Worm (Caenorhabditis elegans) whole organism, L1 larva: Measurements from ENCODE around the gene K09F6.6.

ENCODE experiments used
- C04F5.9 ChIP-seq: sonication (generic microtip); optimal IDR thresholded peaks from 2 replicates; lab custom pipeline; 2016; ENCODE audit warnings: missing genetic modification characterization, missing compliant biosample characterization
- F16B12.6 ChIP-seq: fragments of 150-350 bp; optimal IDR thresholded peaks from 2 replicates; lab custom pipeline; 2014; ENCODE audit warnings: missing biosample characterization, missing genetic modification characterization
- Y116A8C.19 ChIP-seq: sonication (generic microtip); optimal IDR thresholded peaks from 2 replicates; lab custom pipeline; 2016; ENCODE audit warnings: missing compliant biosample characterization, missing genetic modification characterization, borderline replicate concordance
- aha-1 ChIP-seq: fragments of 150-350 bp; optimal IDR thresholded peaks from 2 replicates; lab custom pipeline; 2014; ENCODE audit warnings: missing biosample characterization, missing genetic modification characterization
- aly-2 ChIP-seq: fragments of 150-350 bp; optimal IDR thresholded peaks from 2 replicates; lab custom pipeline; 2014; ENCODE audit warnings: missing biosample characterization, missing genetic modification characterization
- ceh-8 ChIP-seq: fragments of 200-800 bp; sonication (Bioruptor generic); optimal IDR thresholded peaks from 2 replicates; lab custom pipeline; 2018; ENCODE audit warnings: mild to moderate bottlenecking, missing genetic modification characterization, moderate library complexity, missing compliant biosample characterization
- ceh-90 ChIP-seq: sonication (generic microtip); optimal IDR thresholded peaks from 2 replicates; lab custom pipeline; 2016; ENCODE audit warnings: missing genetic modification characterization, missing compliant biosample characterization
- ces-1 ChIP-seq: fragments of 150-350 bp; optimal IDR thresholded peaks from 2 replicates; lab custom pipeline; 2014; ENCODE audit warnings: missing biosample characterization, missing genetic modification reagents, missing genetic modification characterization
- efl-1 ChIP-seq, 4 experiments: fragments of 150-350 bp; optimal IDR thresholded peaks in 3 of 4; peaks in 1 of 4; 1 replicate in 1 of 4; 2 replicates in 3 of 4; lab custom pipeline; 2014; ENCODE audit warnings: missing biosample characterization in 2 of 4, missing genetic modification characterization in 2 of 4, missing genetic modification reagents in 2 of 4
- egl-13 ChIP-seq: sonication (generic microtip); optimal IDR thresholded peaks from 2 replicates; lab custom pipeline; 2016; ENCODE audit warnings: missing genotype, missing genetic modification reagents, missing genetic modification characterization, missing compliant biosample characterization
- elt-2 ChIP-seq: sonication (generic microtip); optimal IDR thresholded peaks from 2 replicates; lab custom pipeline; 2016; ENCODE audit warnings: missing genetic modification characterization, mild to moderate bottlenecking, inconsistent platforms, missing compliant biosample characterization, missing genetic modification reagents
- fkh-4 ChIP-seq: sonication (generic microtip); optimal IDR thresholded peaks from 2 replicates; lab custom pipeline; 2016; ENCODE audit warnings: missing compliant biosample characterization, missing genetic modification characterization, borderline replicate concordance
- grh-1 ChIP-seq: fragments of 200-800 bp; sonication (Bioruptor generic); IDR thresholded peaks from 2 replicates; pipeline ENCODE4 v1.3.6; 2022; ENCODE audit warnings: missing genetic modification reagents, missing genetic modification characterization, missing compliant biosample characterization
- hpl-2 ChIP-seq: fragments of 150-350 bp; optimal IDR thresholded peaks from 2 replicates; lab custom pipeline; 2014; ENCODE audit warnings: missing biosample characterization, missing genetic modification reagents, missing genetic modification characterization
- irx-1 ChIP-seq: sonication (generic microtip); optimal IDR thresholded peaks from 2 replicates; lab custom pipeline; 2016; ENCODE audit warnings: missing genetic modification characterization, missing compliant biosample characterization
- lin-15B ChIP-seq: fragments of 150-350 bp; sonication (generic microtip); optimal IDR thresholded peaks from 3 replicates; lab custom pipeline; 2014; ENCODE audit warnings: missing biosample characterization, missing genetic modification characterization
- lin-39 ChIP-seq: fragments of 150-350 bp; optimal IDR thresholded peaks from 2 replicates; lab custom pipeline; 2014; ENCODE audit warnings: missing biosample characterization, missing genetic modification reagents, missing genetic modification characterization
- mef-2 ChIP-seq: fragments of 150-350 bp; optimal IDR thresholded peaks from 2 replicates; lab custom pipeline; 2014; ENCODE audit warnings: missing biosample characterization, missing genetic modification characterization
- nhr-19 ChIP-seq: fragments of 200-800 bp; sonication (Bioruptor generic); conservative IDR thresholded peaks from 2 replicates; pipeline ENCODE4 v1.3.6; 2022; ENCODE audit warnings: missing genetic modification characterization, missing compliant biosample characterization
- nhr-237 ChIP-seq: fragments of 150-350 bp; optimal IDR thresholded peaks from 2 replicates; lab custom pipeline; 2014; ENCODE audit warnings: missing biosample characterization, missing genetic modification characterization
- nhr-76 ChIP-seq: sonication (generic microtip); optimal IDR thresholded peaks from 2 replicates; lab custom pipeline; 2017; ENCODE audit warnings: missing biosample characterization, missing genetic modification characterization
- nhr-85 ChIP-seq: sonication (generic microtip); peaks from one replicate; lab custom pipeline; 2016; ENCODE audit warnings: missing genetic modification characterization, inconsistent platforms, missing compliant biosample characterization
- nhr-90 ChIP-seq: sonication (generic microtip); optimal IDR thresholded peaks from 2 replicates; lab custom pipeline; 2016; ENCODE audit warnings: mild to moderate bottlenecking, missing genetic modification characterization, missing compliant biosample characterization; ENCODE audit not compliant: poor library complexity
- pag-3 ChIP-seq: sonication (generic microtip); optimal IDR thresholded peaks from 2 replicates; lab custom pipeline; 2017; ENCODE audit warnings: missing genetic modification characterization, mild to moderate bottlenecking, missing compliant biosample characterization, antibody characterized with exemption, borderline replicate concordance; ENCODE audit not compliant: insufficient read depth
- pqm-1 ChIP-seq: sonication (generic microtip); optimal IDR thresholded peaks from 3 replicates; lab custom pipeline; 2017; ENCODE audit warnings: missing biosample characterization, missing genetic modification characterization
- rnt-1 ChIP-seq: sonication (generic microtip); optimal IDR thresholded peaks from 2 replicates; lab custom pipeline; 2016; ENCODE audit warnings: mild to moderate bottlenecking, missing genetic modification characterization, moderate library complexity, missing compliant biosample characterization
- skn-1 ChIP-seq: fragments of 150-350 bp; optimal IDR thresholded peaks from 2 replicates; lab custom pipeline; 2014; ENCODE audit warnings: missing biosample characterization, missing genetic modification characterization
- sox-4 ChIP-seq: sonication (generic microtip); optimal IDR thresholded peaks from 2 replicates; lab custom pipeline; 2016; ENCODE audit warnings: missing genetic modification characterization, missing compliant biosample characterization
- sptf-1 ChIP-seq: fragments of 150-350 bp; optimal IDR thresholded peaks from 2 replicates; lab custom pipeline; 2014; ENCODE audit warnings: missing biosample characterization, missing genetic modification characterization
- sup-37 ChIP-seq: fragments of 200-800 bp; sonication (Bioruptor generic); optimal IDR thresholded peaks from 2 replicates; lab custom pipeline; 2018; ENCODE audit warnings: mild to moderate bottlenecking, missing genetic modification characterization, missing compliant biosample characterization
- unc-62 ChIP-seq: fragments of 150-350 bp; optimal IDR thresholded peaks from 2 replicates; lab custom pipeline; 2014; ENCODE audit warnings: missing biosample characterization, missing genetic modification reagents, missing genetic modification characterization
- unc-98 ChIP-seq: fragments of 200-800 bp; sonication (Bioruptor generic); IDR thresholded peaks from 2 replicates; pipeline ENCODE4 v1.3.6; 2022; ENCODE audit warnings: missing genetic modification characterization, missing compliant biosample characterization
- vab-15 ChIP-seq: sonication (generic microtip); optimal IDR thresholded peaks from 2 replicates; lab custom pipeline; 2017; ENCODE audit warnings: missing genotype, mild to moderate bottlenecking, missing genetic modification characterization, missing compliant biosample characterization
- zag-1 ChIP-seq: fragments of 150-350 bp; optimal IDR thresholded peaks from 2 replicates; lab custom pipeline; 2014; ENCODE audit warnings: missing biosample characterization, missing genetic modification characterization

The K09F6.6 gene

DNA sequence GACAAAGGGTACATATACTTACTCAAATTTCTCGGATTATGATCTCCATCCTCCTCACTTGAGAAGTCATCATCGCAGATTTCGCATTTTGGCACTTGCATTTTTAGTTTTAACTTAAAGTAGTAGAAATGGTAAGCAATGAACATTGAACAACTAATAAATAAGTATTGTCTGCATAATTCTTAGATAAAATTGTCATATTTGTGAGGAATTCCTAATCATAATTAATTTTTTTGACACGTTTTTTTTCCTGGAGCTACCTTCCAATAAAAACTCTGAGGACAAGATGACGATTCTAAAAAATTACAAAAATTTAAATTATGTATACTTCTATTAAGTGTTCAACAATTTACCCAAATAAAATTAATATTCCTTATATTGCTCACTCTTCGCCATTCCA lies 33.6 kb upstream of the K09F6.6 start, which contains the start of the genes trim-21 and B0281.1:
Gene trim-21, minus strand, starts transcription at position 101 of the 400 bp plus-strand sequence.
Gene B0281.1, plus strand, starts transcription at position 321 of the 400 bp plus-strand sequence.
- TF ChIP-seq ceh-8 (GFP tag; lab: Kevin White, UChicago) (no peak), skn-1 (tag; lab: Kevin White, UChicago) (no peak), nhr-76 (tag; lab: Kevin White, UChicago) (no peak), sup-37 (GFP tag; lab: Kevin White, UChicago) (no peak)

DNA sequence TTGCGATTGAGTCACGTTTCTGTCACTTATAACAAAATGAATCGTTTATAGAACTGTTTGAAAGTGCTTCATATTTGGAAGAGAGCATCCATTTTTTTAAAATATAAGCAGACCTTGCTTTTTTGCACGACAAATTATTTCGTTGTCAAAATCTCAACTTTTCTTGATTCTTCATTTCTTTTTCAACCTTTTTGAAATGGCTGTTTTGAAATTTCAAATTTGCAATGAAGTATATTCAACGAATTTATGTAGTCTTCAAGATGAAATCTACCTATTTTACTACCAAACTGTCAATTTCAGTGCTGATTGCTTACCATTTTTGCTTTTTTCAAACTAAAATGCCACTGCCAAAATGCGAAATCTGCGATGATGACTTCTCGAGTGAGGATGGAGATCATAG lies 27.6 kb upstream of the K09F6.6 start, which contains the start of gene B0281.3:
Gene B0281.3, plus strand, starts transcription at position 301 of the 400 bp plus-strand sequence.
- TF ChIP-seq fkh-4 (tag; lab: Kevin White, UChicago): no peak
- TF ChIP-seq lin-39 (tag; lab: Kevin White, UChicago): no peak

DNA sequence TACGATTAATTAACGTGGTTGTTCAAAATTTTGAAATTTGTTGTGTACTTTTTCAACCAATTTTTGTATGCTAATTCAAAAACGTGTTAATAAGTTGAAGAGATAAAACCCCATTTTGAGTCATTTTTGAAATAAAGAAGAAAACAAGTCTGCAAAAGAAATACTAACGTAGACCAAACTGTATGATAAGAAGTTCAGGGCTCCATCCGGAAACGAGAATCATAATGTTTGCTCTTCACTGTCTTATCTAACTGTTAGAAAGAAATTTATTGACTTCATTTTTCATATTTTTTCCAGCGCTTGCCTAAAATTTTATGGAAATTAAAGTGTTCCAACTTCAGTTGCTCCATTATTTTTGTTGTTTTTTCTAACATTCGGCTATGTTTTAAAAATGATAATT lies 26.4 kb upstream of the K09F6.6 start:
- TF ChIP-seq efl-1 (optimal IDR thresholded peaks at IDR 0.05; lab: Kevin White, UChicago) (no peak), efl-1 (GFP tag; optimal IDR thresholded peaks at IDR 0.05 in 1 of 2; lab: Kevin White, UChicago) (peak in 1 of 2 experiments; percentile 85), nhr-90 (no peak), unc-62 (GFP tag; lab: Kevin White, UChicago) (no peak), F16B12.6 (tag; lab: Kevin White, UChicago) (no peak), elt-2 (tag; lab: Kevin White, UChicago) (peak; percentile 58), grh-1 (GFP tag; lab: Robert Waterston, UW) (no peak), Y116A8C.19 (tag; lab: Kevin White, UChicago) (no peak), rnt-1 (tag; lab: Kevin White, UChicago) (no peak), nhr-85 (tag; lab: Kevin White, UChicago) (no peak), lin-15B (tag; lab: Kevin White, UChicago) (no peak), nhr-19 (GFP tag; lab: Robert Waterston, UW) (no peak), C04F5.9 (tag; lab: Kevin White, UChicago) (no peak)

DNA sequence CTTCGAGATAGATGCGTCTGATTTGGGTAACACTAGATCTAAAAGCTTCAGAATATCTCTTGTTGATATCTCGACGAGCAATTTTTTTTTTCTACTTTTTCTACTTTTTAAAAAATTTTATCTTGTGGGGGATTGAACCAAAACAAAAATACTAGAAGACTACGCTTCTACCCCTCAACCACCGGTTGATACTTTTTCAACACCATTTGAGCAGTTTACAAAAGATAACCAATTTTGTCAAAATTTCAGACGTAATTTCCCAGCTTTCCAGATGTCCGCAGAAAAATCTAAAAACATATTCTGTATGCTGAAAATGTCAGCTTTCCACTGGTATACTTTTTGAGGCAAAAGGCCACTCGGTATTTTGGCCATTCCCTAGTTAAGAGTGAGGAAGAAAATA lies 25.5 kb upstream of the K09F6.6 start:
- no peak for TF ChIP-seq sox-4 (tag; lab: Kevin White, UChicago)
- TF ChIP-seq pag-3: no peak
- no peak for TF ChIP-seq unc-98 (GFP tag; lab: Robert Waterston, UW)
- no peak for TF ChIP-seq aly-2 (tag; lab: Kevin White, UChicago)
- no peak for TF ChIP-seq nhr-237 (tag; lab: Kevin White, UChicago)
- TF ChIP-seq vab-15 (tag; lab: Kevin White, UChicago): no peak
- no peak for TF ChIP-seq pqm-1 (tag; lab: Kevin White, UChicago)
- no peak for TF ChIP-seq Y116A8C.19 (tag; lab: Kevin White, UChicago)
- TF ChIP-seq ces-1 (GFP tag; lab: Kevin White, UChicago): no peak
- TF ChIP-seq ceh-90 (tag; lab: Kevin White, UChicago): no peak

DNA sequence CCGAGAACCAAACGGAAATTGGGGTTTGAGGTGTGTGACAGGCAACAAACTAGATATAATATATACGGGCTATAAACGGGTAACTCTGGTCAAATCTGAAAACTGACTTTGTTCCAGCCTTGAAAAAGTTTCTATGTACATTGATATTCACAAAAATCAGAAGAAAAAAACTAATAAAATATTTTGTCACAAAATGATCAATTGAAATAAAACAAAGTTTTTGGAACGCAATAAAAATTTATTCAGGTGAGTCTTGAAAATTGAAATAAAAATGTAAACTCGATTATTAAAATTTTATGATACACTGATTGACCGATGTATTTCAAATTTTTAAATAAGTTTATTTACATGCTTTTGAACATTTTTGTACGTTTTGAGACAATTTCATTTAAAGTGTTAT lies 23.2 kb upstream of the K09F6.6 start, which contains the start of gene B0281.6:
Gene B0281.6, minus strand, starts transcription at position 101 of the 400 bp plus-strand sequence.
- TF ChIP-seq zag-1 (tag; lab: Kevin White, UChicago) (no peak), efl-1 (optimal IDR thresholded peaks at IDR 0.05; lab: Kevin White, UChicago) (no peak), efl-1 (GFP tag; optimal IDR thresholded peaks at IDR 0.05 in 1 of 2; lab: Kevin White, UChicago) (peak in 1 of 2 experiments; percentile 22), skn-1 (tag; lab: Kevin White, UChicago) (no peak)
- TF ChIP-seq, all 84 proteins: peak for 1

DNA sequence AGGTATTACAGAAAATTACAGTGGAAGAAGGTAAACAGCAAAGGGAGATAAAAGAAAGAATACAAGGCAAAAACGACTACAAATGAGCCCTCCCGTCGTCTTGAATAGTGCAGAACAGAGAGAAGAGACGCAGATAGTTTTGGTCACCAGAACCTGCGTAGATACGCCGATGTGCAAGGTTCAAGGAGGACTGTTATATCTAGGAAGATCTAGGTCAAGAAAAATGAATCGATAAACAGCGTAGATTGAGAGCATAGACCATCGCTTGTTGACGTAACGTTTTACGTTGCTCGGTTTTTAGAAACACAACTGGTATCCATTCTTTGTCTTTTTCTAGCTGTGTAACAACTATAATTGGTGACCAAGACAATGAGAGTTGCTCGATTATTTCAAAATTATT lies 21.8 kb upstream of the K09F6.6 start, which contains the start of gene B0281.5:
Gene B0281.5, minus strand, starts transcription at position 101 of the 400 bp plus-strand sequence.
- TF ChIP-seq hpl-2 (GFP tag; lab: Kevin White, UChicago) (no peak), sptf-1 (no peak), sup-37 (GFP tag; lab: Kevin White, UChicago) (no peak), Y116A8C.19 (tag; lab: Kevin White, UChicago) (no peak), mef-2 (tag; lab: Kevin White, UChicago) (no peak), aha-1 (tag; lab: Kevin White, UChicago) (no peak), vab-15 (tag; lab: Kevin White, UChicago) (no peak), egl-13 (tag; lab: Kevin White, UChicago) (no peak), irx-1 (no peak)
